Fruit fly (Drosophila melanogaster) whole organism, embryonic: ENCODE data around the gene CG17349.

ENCODE experiments used
- Aef1 ChIP-seq: fragments of 200-800 bp; sonication (Bioruptor generic); IDR thresholded peaks from 3 replicates; pipeline ENCODE4 v1.3.6; 2022; ENCODE audit warnings: missing biosample characterization, missing genetic modification characterization
- CG10366 ChIP-seq: fragments of 200-800 bp; sonication (Bioruptor generic); IDR thresholded peaks from 2 replicates; pipeline ENCODE4 v1.3.6; 2022; ENCODE audit warnings: missing biosample characterization, missing genetic modification characterization
- CG10959 ChIP-seq: fragments of 200-800 bp; sonication (Bioruptor generic); IDR thresholded peaks from 2 replicates; pipeline ENCODE4 v1.3.6; 2022; ENCODE audit warnings: missing biosample characterization, missing genetic modification characterization
- CG11398 ChIP-seq: fragments of 200-800 bp; sonication (Bioruptor generic); optimal IDR thresholded peaks from 2 replicates; lab custom pipeline; 2016; ENCODE audit warnings: missing biosample characterization, missing genetic modification characterization
- CG1233 ChIP-seq: fragments of 200-800 bp; sonication (Bioruptor generic); optimal IDR thresholded peaks from 4 replicates; lab custom pipeline; 2018; ENCODE audit warnings: missing biosample characterization, mild to moderate bottlenecking, missing genetic modification characterization
- CG12769 ChIP-seq: fragments of 200-800 bp; sonication (Bioruptor generic); optimal IDR thresholded peaks from 2 replicates; lab custom pipeline; 2019; ENCODE audit warnings: missing biosample characterization, mild to moderate bottlenecking, missing genetic modification characterization, moderate library complexity
- CG12942 ChIP-seq: fragments of 200-800 bp; sonication (Bioruptor generic); optimal IDR thresholded peaks from 3 replicates; lab custom pipeline; 2016; ENCODE audit warnings: missing biosample characterization, missing genetic modification characterization
- CG14667 ChIP-seq: fragments of 200-800 bp; sonication (Bioruptor generic); IDR thresholded peaks from 2 replicates; pipeline ENCODE4 v1.3.6; 2022; ENCODE audit warnings: missing biosample characterization, missing genetic modification characterization
- CG14860 ChIP-seq: fragments of 200-800 bp; sonication (Bioruptor generic); IDR thresholded peaks from 3 replicates; pipeline ENCODE4 v1.3.6; 2022; ENCODE audit warnings: missing biosample characterization, missing genetic modification characterization; ENCODE audit not compliant: partially characterized antibody
- CG15073 ChIP-seq: fragments of 200-800 bp; sonication (Bioruptor generic); optimal IDR thresholded peaks from 2 replicates; lab custom pipeline; 2016; ENCODE audit warnings: missing biosample characterization, missing genetic modification characterization
- CG15514 ChIP-seq: fragments of 200-800 bp; sonication (Bioruptor generic); optimal IDR thresholded peaks from 3 replicates; lab custom pipeline; 2017; ENCODE audit warnings: missing biosample characterization, missing genetic modification characterization, mild to moderate bottlenecking, moderate library complexity, missing genetic modification reagents
- CG15696 ChIP-seq: fragments of 200-800 bp; sonication (Bioruptor generic); optimal IDR thresholded peaks from 2 replicates; lab custom pipeline; 2019; ENCODE audit warnings: missing biosample characterization, mild to moderate bottlenecking, missing genetic modification characterization, moderate library complexity
- CG17385 ChIP-seq: fragments of 200-800 bp; sonication (Bioruptor generic); optimal IDR thresholded peaks from 3 replicates; lab custom pipeline; 2018; ENCODE audit warnings: missing biosample characterization, mild to moderate bottlenecking, missing genetic modification characterization
- CG30403 ChIP-seq: fragments of 200-800 bp; sonication (Bioruptor generic); optimal IDR thresholded peaks from 3 replicates; lab custom pipeline; 2016; ENCODE audit warnings: missing biosample characterization, missing genetic modification characterization
- CG43689 ChIP-seq: fragments of 200-800 bp; sonication (Bioruptor generic); IDR thresholded peaks from 2 replicates; pipeline ENCODE4 v1.3.6; 2022; ENCODE audit warnings: missing biosample characterization, missing genetic modification characterization
- CTCF ChIP-seq: fragments of 200-800 bp; sonication (Bioruptor generic); optimal IDR thresholded peaks from 2 replicates; lab custom pipeline; 2017; ENCODE audit warnings: missing biosample characterization, mild to moderate bottlenecking, missing genetic modification characterization, moderate library complexity
- HLH3B ChIP-seq: fragments of 200-800 bp; sonication (Bioruptor generic); IDR thresholded peaks from 2 replicates; pipeline ENCODE4 v1.3.6; 2022; ENCODE audit warnings: missing biosample characterization, missing genetic modification characterization
- Hand ChIP-seq: fragments of 200-800 bp; sonication (Bioruptor generic); optimal IDR thresholded peaks from 2 replicates; lab custom pipeline; 2017; ENCODE audit warnings: mild to moderate bottlenecking, missing biosample characterization, missing genetic modification reagents, missing genetic modification characterization
- Meics ChIP-seq: fragments of 200-800 bp; sonication (Bioruptor generic); optimal IDR thresholded peaks from 2 replicates; lab custom pipeline; 2017; ENCODE audit warnings: missing biosample characterization, mild to moderate bottlenecking, missing genetic modification characterization
- NFAT ChIP-seq: fragments of 200-800 bp; sonication (Bioruptor generic); IDR thresholded peaks from 2 replicates; pipeline ENCODE4 v1.3.6; 2022; ENCODE audit warnings: missing biosample characterization, missing genetic modification characterization
- Nf-YC ChIP-seq: fragments of 200-800 bp; optimal IDR thresholded peaks from 3 replicates; lab custom pipeline; 2019; ENCODE audit warnings: missing biosample characterization, mild to moderate bottlenecking, missing genetic modification characterization, moderate library complexity
- ab ChIP-seq: fragments of 200-800 bp; sonication (Bioruptor generic); optimal IDR thresholded peaks from 2 replicates; lab custom pipeline; 2016; ENCODE audit warnings: missing biosample characterization, missing genetic modification characterization
- ac ChIP-seq: fragments of 200-800 bp; sonication (Bioruptor generic); optimal IDR thresholded peaks from 3 replicates; lab custom pipeline; 2017; ENCODE audit warnings: missing biosample characterization, mild to moderate bottlenecking, missing genetic modification characterization
- ase ChIP-seq: fragments of 200-800 bp; sonication (Bioruptor generic); IDR thresholded peaks from 3 replicates; pipeline ENCODE4 v1.3.6; 2022; ENCODE audit warnings: missing biosample characterization, missing genetic modification characterization
- az2 ChIP-seq: fragments of 200-800 bp; sonication (Bioruptor generic); optimal IDR thresholded peaks from 3 replicates; lab custom pipeline; 2016; ENCODE audit warnings: missing biosample characterization, missing genetic modification characterization
- bbx ChIP-seq: fragments of 200-800 bp; sonication (Bioruptor generic); IDR thresholded peaks from 2 replicates; pipeline ENCODE4 v1.3.6; 2022; ENCODE audit warnings: missing biosample characterization, missing genetic modification characterization; ENCODE audit not compliant: partially characterized antibody
- bcd ChIP-seq: fragments of 200-800 bp; sonication (Bioruptor generic); optimal IDR thresholded peaks from 2 replicates; lab custom pipeline; 2017; ENCODE audit warnings: missing biosample characterization, mild to moderate bottlenecking, missing genetic modification characterization
- caup ChIP-seq: fragments of 200-800 bp; sonication (Bioruptor generic); optimal IDR thresholded peaks from 3 replicates; lab custom pipeline; 2017; ENCODE audit warnings: missing biosample characterization, mild to moderate bottlenecking, missing genetic modification characterization, moderate library complexity; ENCODE audit not compliant: severe bottlenecking
- dmrt99B ChIP-seq: fragments of 200-800 bp; sonication (Bioruptor generic); optimal IDR thresholded peaks from 2 replicates; lab custom pipeline; 2018; ENCODE audit warnings: missing biosample characterization, mild to moderate bottlenecking, missing genetic modification characterization, moderate library complexity
- gfzf ChIP-seq: fragments of 200-800 bp; sonication (Bioruptor generic); optimal IDR thresholded peaks from 2 replicates; lab custom pipeline; 2016; ENCODE audit warnings: missing biosample characterization, mild to moderate bottlenecking, missing genetic modification characterization, moderate library complexity
- grau ChIP-seq: fragments of 200-800 bp; optimal IDR thresholded peaks from 3 replicates; lab custom pipeline; 2019; ENCODE audit warnings: missing biosample characterization, mild to moderate bottlenecking, missing genetic modification characterization, moderate library complexity
- hbn ChIP-seq: fragments of 200-800 bp; sonication (Bioruptor generic); IDR thresholded peaks from 2 replicates; pipeline ENCODE4 v1.3.6; 2022; ENCODE audit warnings: missing biosample characterization, missing genetic modification characterization; ENCODE audit not compliant: partially characterized antibody
- kah ChIP-seq: fragments of 200-800 bp; sonication (Bioruptor generic); optimal IDR thresholded peaks from 2 replicates; lab custom pipeline; 2018; ENCODE audit warnings: missing biosample characterization, mild to moderate bottlenecking, missing genetic modification characterization
- mirr ChIP-seq: fragments of 200-800 bp; sonication (Bioruptor generic); optimal IDR thresholded peaks from 3 replicates; lab custom pipeline; 2018; ENCODE audit warnings: missing biosample characterization, mild to moderate bottlenecking, missing genetic modification characterization
- mld ChIP-seq: fragments of 200-800 bp; sonication (Bioruptor generic); IDR thresholded peaks from 3 replicates; pipeline ENCODE4 v1.3.6; 2022; ENCODE audit warnings: missing biosample characterization, missing genetic modification characterization; ENCODE audit not compliant: partially characterized antibody
- nmo ChIP-seq: fragments of 200-800 bp; sonication (Bioruptor generic); optimal IDR thresholded peaks from 2 replicates; lab custom pipeline; 2018; ENCODE audit warnings: missing biosample characterization, mild to moderate bottlenecking, missing genetic modification characterization, moderate library complexity
- nom ChIP-seq: fragments of 200-800 bp; sonication (Bioruptor generic); optimal IDR thresholded peaks from 2 replicates; lab custom pipeline; 2017; ENCODE audit warnings: missing biosample characterization, missing genetic modification characterization, mild to moderate bottlenecking, moderate library complexity, missing genetic modification reagents
- pnt ChIP-seq: fragments of 200-800 bp; sonication (Bioruptor generic); optimal IDR thresholded peaks from 3 replicates; lab custom pipeline; 2016; ENCODE audit warnings: missing biosample characterization, missing genetic modification characterization
- prd ChIP-seq, 3 experiments: fragments of >200 bp in 2 of 3; fragments of 200-800 bp in 1 of 3; sonication (Bioruptor generic) in 1 of 3; optimal IDR thresholded peaks in 2 of 3; IDR thresholded peaks in 1 of 3; 2 replicates in 2 of 3; 3 replicates in 1 of 3; pipeline versions ENCODE4 v1.3.6 to Lab custom; 2017 to 2022; ENCODE audit warnings: missing biosample characterization in 1 of 3, missing genetic modification characterization in 1 of 3
- ranshi ChIP-seq: fragments of 200-800 bp; sonication (Bioruptor generic); IDR thresholded peaks from 2 replicates; pipeline ENCODE4 v1.3.6; 2022; ENCODE audit warnings: missing biosample characterization, missing genetic modification characterization
- row ChIP-seq: fragments of 200-800 bp; sonication (Bioruptor generic); IDR thresholded peaks from 3 replicates; pipeline ENCODE4 v1.3.6; 2022; ENCODE audit warnings: missing biosample characterization, missing genetic modification characterization
- shn ChIP-seq: fragments of 200-800 bp; sonication (Bioruptor generic); optimal IDR thresholded peaks from 3 replicates; lab custom pipeline; 2016; ENCODE audit warnings: missing biosample characterization, missing genetic modification characterization
- sob ChIP-seq: fragments of 200-800 bp; sonication (Bioruptor generic); IDR thresholded peaks from 2 replicates; pipeline ENCODE4 v1.3.6; 2022; ENCODE audit warnings: missing biosample characterization, missing genetic modification characterization
- sqz ChIP-seq: fragments of 200-800 bp; sonication (Bioruptor generic); optimal IDR thresholded peaks from 3 replicates; lab custom pipeline; 2018; ENCODE audit warnings: missing biosample characterization, mild to moderate bottlenecking, missing genetic modification characterization
- ttk ChIP-seq: fragments of 200-800 bp; sonication (Bioruptor generic); IDR thresholded peaks from 2 replicates; pipeline ENCODE4 v2.1.2; 2022; ENCODE audit warnings: missing biosample characterization, missing genetic modification characterization
- unc-4 ChIP-seq: fragments of 200-800 bp; sonication (Bioruptor generic); IDR thresholded peaks from 2 replicates; pipeline ENCODE4 v1.3.6; 2022; ENCODE audit warnings: missing biosample characterization, missing genetic modification characterization; ENCODE audit not compliant: partially characterized antibody
- zfh1 ChIP-seq: fragments of 200-800 bp; sonication (Bioruptor generic); IDR thresholded peaks from 3 replicates; pipeline ENCODE4 v1.3.6; 2022; ENCODE audit warnings: missing biosample characterization, missing genetic modification characterization

Gene CG17349

dm6 chr2L:19398317-19399234, 28.3 kb downstream of the CG17349 start, which contains the start of gene CG17544:
CG17544 (minus strand) TSS chr2L:19398493.
- TF ChIP-seq bbx, result peak; percentile 54
- TF ChIP-seq ab (GFP tag; lab: Kevin White, UChicago), result no peak
- peak; percentile 56 for TF ChIP-seq nmo
- TF ChIP-seq mld, result no peak
- TF ChIP-seq mirr (GFP tag; lab: Kevin White, UChicago), result peak; percentile 68
- TF ChIP-seq row, result peak; percentile 73
- TF ChIP-seq ranshi, result peak; percentile 47; the same call in 1 of the 2 replicates
- TF ChIP-seq CG10366 (GFP tag; lab: Robert Waterston, UW), result no peak; the same call in 1 of the 2 replicates
- TF ChIP-seq Meics (GFP tag; lab: Kevin White, UChicago), result peak; percentile 88
- no peak for TF ChIP-seq CG15073 (GFP tag; lab: Kevin White, UChicago)
- peak; percentile 87 for TF ChIP-seq grau (tag; lab: Kevin White, UChicago)
- TF ChIP-seq bcd (GFP tag; lab: Kevin White, UChicago), result peak; percentile 80
- TF ChIP-seq CG12769, result peak; percentile 83
- TF ChIP-seq Aef1, result peak; percentile 52; the same call in 1 of the 3 replicates
- peak; percentile 49; the same call in 1 of the 3 replicates for TF ChIP-seq ase (GFP tag; lab: Robert Waterston, UW)
- TF ChIP-seq CG15696, result peak; percentile 71
- TF ChIP-seq CG14667 (GFP tag; lab: Robert Waterston, UW), result peak; percentile 33; the same call in 1 of the 2 replicates
- TF ChIP-seq unc-4 (GFP tag; lab: Robert Waterston, UW), result peak; percentile 48
- TF ChIP-seq prd (optimal IDR thresholded peaks at IDR 0.05; lab: Kevin White, UChicago), result no peak
- peak; percentile 71 for TF ChIP-seq prd (GFP tag; IDR thresholded peaks at IDR 0.05; lab: Robert Waterston, UW)
- peak; percentile 70 for TF ChIP-seq NFAT (GFP tag; lab: Robert Waterston, UW)
- peak; percentile 56; the same call in 1 of the 2 replicates for TF ChIP-seq sob (GFP tag; lab: Robert Waterston, UW)
- peak; percentile 40 for TF ChIP-seq CG15514 (GFP tag; lab: Kevin White, UChicago)
- peak; percentile 46 for TF ChIP-seq CG12942 (GFP tag; lab: Kevin White, UChicago)
- peak; percentile 86 for TF ChIP-seq dmrt99B
- no peak for TF ChIP-seq HLH3B (GFP tag; lab: Robert Waterston, UW)
- peak; percentile 62 for TF ChIP-seq az2 (GFP tag; lab: Kevin White, UChicago)
- no peak for TF ChIP-seq shn (GFP tag; lab: Kevin White, UChicago)
- TF ChIP-seq nom (GFP tag; lab: Kevin White, UChicago), result peak; percentile 70
- peak; percentile 80 for TF ChIP-seq Nf-YC
- TF ChIP-seq ac (GFP tag; lab: Kevin White, UChicago), result peak; percentile 9
- TF ChIP-seq pnt (GFP tag; lab: Kevin White, UChicago), result peak; percentile 33
- no peak for TF ChIP-seq gfzf (GFP tag; lab: Kevin White, UChicago)
- TF ChIP-seq sqz, result peak; percentile 40
- peak; percentile 60 for TF ChIP-seq kah (GFP tag; lab: Kevin White, UChicago)
- no peak for TF ChIP-seq CG11398 (GFP tag; lab: Kevin White, UChicago)
- TF ChIP-seq caup (GFP tag; lab: Kevin White, UChicago), result peak; percentile 72
- no peak for TF ChIP-seq hbn (GFP tag; lab: Robert Waterston, UW)
- TF ChIP-seq CG1233 (GFP tag; lab: Kevin White, UChicago), result peak; percentile 89
- TF ChIP-seq CG14860 (GFP tag; lab: Robert Waterston, UW), result peak; percentile 61; the same call in 2 of the 3 replicates
- TF ChIP-seq zfh1 (GFP tag; lab: Robert Waterston, UW), result peak; percentile 7; the same call in 1 of the 3 replicates
- TF ChIP-seq CG10959 (GFP tag; lab: Robert Waterston, UW), result no peak
- no peak for TF ChIP-seq CG43689
- TF ChIP-seq CG30403 (GFP tag; lab: Kevin White, UChicago), result peak; percentile 66
- TF ChIP-seq ttk (GFP tag; lab: Robert Waterston, UW), result peak; percentile 79
- no peak for TF ChIP-seq CTCF (GFP tag; lab: Kevin White, UChicago)
- TF ChIP-seq Hand, result peak; percentile 88
- peak; percentile 99 for TF ChIP-seq CG17385 (GFP tag; lab: Kevin White, UChicago)
